Worm (Caenorhabditis elegans) whole organism, L4/young adult: Measurements from ENCODE around the gene mtx-2.

ENCODE experiments used
- dao-5 ChIP-seq: sonication (generic microtip); optimal IDR thresholded peaks from 2 replicates; lab custom pipeline; 2016; ENCODE audit warnings: missing genotype, missing genetic modification characterization, moderate library complexity, missing compliant biosample characterization
- him-1 ChIP-seq: sonication (generic microtip); optimal IDR thresholded peaks from 2 replicates; lab custom pipeline; 2016; ENCODE audit warnings: missing genotype, missing genetic modification reagents, missing genetic modification characterization, missing compliant biosample characterization

ce11 chrIII:7754348-7754747, 9.1 kb downstream of the mtx-2 start, which contains the start of gene cdh-3:
- TF ChIP-seq him-1 (tag; lab: Kevin White, UChicago) (no peak), dao-5 (tag; lab: Kevin White, UChicago) (no peak)
